Fruit fly (Drosophila melanogaster): Measurements from ENCODE around the gene CG32982.

The CG32982 gene

dm6 chr2L:9133169-9133568, 7.6 kb downstream of the CG32982 start (continued):
- TF ChIP-seq CG17568 (GFP tag; optimal IDR thresholded peaks at IDR 0.05) (peak; percentile 53), trem (tag; optimal IDR thresholded peaks at IDR 0.05) (peak; percentile 81), CG10462 (GFP tag; optimal IDR thresholded peaks at IDR 0.05) (peak; percentile 32), CG9437 (GFP tag; optimal IDR thresholded peaks at IDR 0.05) (peak; percentile 63), CG17385 (GFP tag; optimal IDR thresholded peaks at IDR 0.05) (peak; percentile 72), CG12236 (GFP tag; optimal IDR thresholded peaks at IDR 0.05) (no peak), CG8944 (GFP tag; optimal IDR thresholded peaks at IDR 0.05) (no peak), CG3726 (GFP tag; IDR thresholded peaks at IDR 0.05) (0 out of 3 replicates have a peak, but pooled peaks have one; percentile 40), Opbp (GFP tag; IDR thresholded peaks at IDR 0.05; ENCODE audit: partially characterized antibody) (no peak), Lhr (GFP tag; optimal IDR thresholded peaks at IDR 0.05) (peak; percentile 23), Neu2 (GFP tag; optimal IDR thresholded peaks at IDR 0.05; ENCODE audit: borderline replicate concordance) (no peak), CG6254 (GFP tag; optimal IDR thresholded peaks at IDR 0.05) (peak; percentile 82), Sry-β (GFP tag; optimal IDR thresholded peaks at IDR 0.05) (no peak), Antp (GFP tag; optimal IDR thresholded peaks at IDR 0.05) (no peak), esg (GFP tag; conservative IDR thresholded peaks at IDR 0.05) (peak; percentile 67), trh (GFP tag; optimal IDR thresholded peaks at IDR 0.05) (peak; percentile 21), Xbp1 (GFP tag; optimal IDR thresholded peaks at IDR 0.05) (peak; percentile 71), nerfin-2 (GFP tag; IDR thresholded peaks at IDR 0.05; ENCODE audit: partially characterized antibody) (no peak), ab (GFP tag; optimal IDR thresholded peaks at IDR 0.05) (no peak), MTF-1 (GFP tag; optimal IDR thresholded peaks at IDR 0.05; ENCODE audit: borderline replicate concordance) (peak; percentile 19), Lpt (GFP tag; optimal IDR thresholded peaks at IDR 0.05) (no peak), H15 (GFP tag; IDR thresholded peaks at IDR 0.05) (peak; percentile 61; the same call in 1 of the 3 replicates), tll (GFP tag; optimal IDR thresholded peaks at IDR 0.05) (no peak), Myb (GFP tag; optimal IDR thresholded peaks at IDR 0.05) (no peak), lilli (GFP tag; optimal IDR thresholded peaks at IDR 0.05) (peak; percentile 28), CG18262 (tag; optimal IDR thresholded peaks at IDR 0.05) (peak; percentile 92), Mad (GFP tag; optimal IDR thresholded peaks at IDR 0.05) (peak; percentile 2), Hr3 (GFP tag; optimal IDR thresholded peaks at IDR 0.05) (peak; percentile 70), CG14050 (GFP tag; IDR thresholded peaks at IDR 0.05) (peak; percentile 51; the same call in 1 of the 3 replicates), E2f2 (GFP tag; IDR thresholded peaks at IDR 0.05) (peak; percentile 37; the same call in 1 of the 2 replicates), Hand (GFP tag; optimal IDR thresholded peaks at IDR 0.05) (no peak), Ada2b (GFP tag; IDR thresholded peaks at IDR 0.05) (peak; percentile 68), ato (GFP tag; IDR thresholded peaks at IDR 0.05; ENCODE audit: partially characterized antibody) (no peak), klu (GFP tag; IDR thresholded peaks at IDR 0.05) (peak; percentile 24; the same call in 1 of the 2 replicates), Bteb2 (GFP tag; optimal IDR thresholded peaks at IDR 0.05) (no peak), CG7745 (tag; optimal IDR thresholded peaks at IDR 0.05) (peak; percentile 18), tio (GFP tag; optimal IDR thresholded peaks at IDR 0.05) (peak; percentile 57), gem (tag; optimal IDR thresholded peaks at IDR 0.05) (peak; percentile 91), bab2 (GFP tag; optimal IDR thresholded peaks at IDR 0.05) (no peak), Poxn (GFP tag; IDR thresholded peaks at IDR 0.05) (no peak), CrebB (tag; optimal IDR thresholded peaks at IDR 0.05) (peak; percentile 35), CG43689 (GFP tag; IDR thresholded peaks at IDR 0.05) (no peak), CG11696 (GFP tag; IDR thresholded peaks at IDR 0.05) (peak; percentile 38; the same call in 1 of the 2 replicates), CG9609 (GFP tag; optimal IDR thresholded peaks at IDR 0.05) (no peak), p53 (GFP tag; optimal IDR thresholded peaks at IDR 0.05) (no peak), CG5953 (GFP tag; IDR thresholded peaks at IDR 0.05) (no peak), CG3838 (GFP tag; optimal IDR thresholded peaks at IDR 0.05) (no peak), CG15269 (tag; optimal IDR thresholded peaks at IDR 0.05) (peak; percentile 76), Meics (GFP tag; optimal IDR thresholded peaks at IDR 0.05) (peak; percentile 43), fd64A (GFP tag; optimal IDR thresholded peaks at IDR 0.05) (peak; percentile 30), Oaz (GFP tag; IDR thresholded peaks at IDR 0.05) (no peak)

Measured in whole organism, embryonic.